Worm (Caenorhabditis elegans): ENCODE results near the gene ZK688.1.
"Not testable (repeated sequence)": the region's sequence is repeated elsewhere in the genome, so short reads cannot be mapped to it uniquely, and the experiment has no call there.

The ZK688.1 gene

DNA sequence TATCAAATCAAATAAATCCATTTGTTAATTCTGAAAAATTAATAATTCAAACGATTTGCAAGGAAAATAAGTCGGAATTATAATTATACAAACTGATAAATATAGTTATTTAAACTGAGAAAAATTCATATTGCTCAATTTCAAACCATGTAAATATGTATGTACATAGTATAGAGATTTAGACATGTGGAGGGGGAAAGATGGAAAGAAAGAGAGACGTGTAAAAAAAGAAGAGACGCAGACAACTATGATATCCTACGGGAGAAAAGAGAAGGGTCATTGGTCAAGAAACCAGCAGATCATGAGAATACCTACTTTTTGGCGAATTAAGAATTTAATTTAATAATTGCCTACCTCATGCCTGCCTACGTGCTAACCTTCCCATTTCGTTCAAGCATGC is 48.7 kb downstream of the ZK688.1 start, which contains the start of gene C29E4.11:
C29E4.11 (minus strand) TSS at position 30 of the 400 bp plus-strand sequence.
- no peak for TF ChIP-seq dao-5 (tag; optimal IDR thresholded peaks at IDR 0.05)
- TF ChIP-seq him-1 (tag; optimal IDR thresholded peaks at IDR 0.05), result no peak
- no peak for TF ChIP-seq W03F9.2 (tag; optimal IDR thresholded peaks at IDR 0.05)

DNA sequence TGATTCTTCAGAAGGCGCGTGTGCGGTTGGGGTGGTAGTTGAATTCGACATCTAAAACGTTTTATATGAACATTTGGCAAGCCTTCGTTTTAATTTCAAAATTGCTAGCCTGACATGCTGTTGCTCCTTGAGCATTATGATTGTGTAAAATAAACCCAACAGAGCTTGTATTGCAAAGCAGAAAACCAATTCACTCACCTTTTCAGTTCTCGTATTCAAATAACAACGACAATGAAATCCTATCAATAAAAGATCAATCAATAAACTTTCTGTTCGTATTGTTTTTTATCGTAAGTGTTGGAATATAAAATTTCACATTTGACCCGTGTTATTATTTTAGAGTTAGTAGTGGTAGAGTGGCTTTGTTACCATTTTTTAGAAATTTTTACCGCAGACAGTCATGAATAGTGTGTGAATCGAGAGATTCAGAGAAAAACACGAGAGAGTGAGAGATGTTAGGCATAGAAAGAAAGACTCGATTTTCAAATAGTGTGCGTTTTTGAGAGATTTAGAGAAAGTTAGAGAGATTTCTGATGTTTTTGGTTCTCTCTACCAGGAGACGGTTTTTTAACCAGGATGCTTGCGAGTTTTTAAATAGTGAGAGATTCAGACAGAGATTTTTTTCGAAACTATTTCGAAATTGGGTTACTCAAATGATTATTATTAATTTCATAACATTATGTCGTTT is 49.7 kb downstream of the ZK688.1 start, which contains the start of gene F54H12.10:
F54H12.10 (minus strand) TSS at position 51 of the 688 bp plus-strand sequence.
- not testable (repeated sequence) for TF ChIP-seq him-1, W03F9.2, dao-5 (tag; optimal IDR thresholded peaks at IDR 0.05)

All from whole organism, L4/young adult.